Worm (Caenorhabditis elegans) whole organism, midembryonic: ENCODE data around the gene col-91.

Source experiments
- flt-1 ChIP-seq: fragments of 200-800 bp; sonication (Bioruptor generic); IDR thresholded peaks from 2 replicates; pipeline ENCODE4 v1.3.6; 2022; ENCODE audit warnings: missing genetic modification characterization, missing compliant biosample characterization
- med-1 ChIP-seq: sonication (generic microtip); optimal IDR thresholded peaks from 2 replicates; lab custom pipeline; 2017; ENCODE audit warnings: missing genetic modification characterization, mild to moderate bottlenecking, missing compliant biosample characterization, antibody characterized with exemption, missing genetic modification reagents; ENCODE audit not compliant: insufficient read depth
- ref-1 ChIP-seq: fragments of 200-800 bp; sonication (Bioruptor generic); conservative IDR thresholded peaks from 2 replicates; pipeline ENCODE4 v1.3.6; 2022; ENCODE audit warnings: missing genetic modification reagents, missing genetic modification characterization, missing compliant biosample characterization
- tab-1 ChIP-seq: fragments of 200-800 bp; sonication (Bioruptor generic); IDR thresholded peaks from 2 replicates; pipeline ENCODE4 v1.3.6; 2022; ENCODE audit warnings: missing genetic modification characterization, missing compliant biosample characterization

ce11 chrIII:8281310-8281709, 17.8 kb upstream of the col-91 start:
- no peak for TF ChIP-seq tab-1
- no peak for TF ChIP-seq ref-1 (GFP tag; lab: Robert Waterston, UW)
- no peak for TF ChIP-seq med-1 (GFP tag; lab: Kevin White, UChicago)
- TF ChIP-seq flt-1 = no peak
